Fruit fly (Drosophila melanogaster) whole organism, embryonic: ENCODE results near the gene CG18301.
A peak's percentile ranks its signal among the peaks of the same experiment; 100 is the strongest.

Experiments
- CG10979 ChIP-seq: fragments of 200-800 bp; sonication (Bioruptor generic); optimal IDR thresholded peaks from 2 replicates; lab custom pipeline; 2018; ENCODE audit warnings: missing biosample characterization, mild to moderate bottlenecking, missing genetic modification characterization, moderate library complexity
- CG13424 ChIP-seq: fragments of 200-800 bp; sonication (Bioruptor generic); optimal IDR thresholded peaks from 2 replicates; lab custom pipeline; 2019; ENCODE audit warnings: missing biosample characterization, mild to moderate bottlenecking, missing genetic modification characterization, moderate library complexity
- CG13624 ChIP-seq: fragments of 200-800 bp; sonication (Bioruptor generic); optimal IDR thresholded peaks from 2 replicates; lab custom pipeline; 2016; ENCODE audit warnings: missing biosample characterization, missing genetic modification characterization
- CG16813 ChIP-seq: fragments of 200-800 bp; sonication (Bioruptor generic); IDR thresholded peaks from 3 replicates; pipeline ENCODE4 v1.3.6; 2022; ENCODE audit warnings: missing biosample characterization, missing genetic modification characterization; ENCODE audit not compliant: partially characterized antibody
- CG17385 ChIP-seq: fragments of 200-800 bp; sonication (Bioruptor generic); optimal IDR thresholded peaks from 3 replicates; lab custom pipeline; 2018; ENCODE audit warnings: missing biosample characterization, mild to moderate bottlenecking, missing genetic modification characterization
- CG17612 ChIP-seq: fragments of 200-800 bp; sonication (Bioruptor generic); IDR thresholded peaks from 2 replicates; pipeline ENCODE4 v1.3.6; 2022; ENCODE audit warnings: missing biosample characterization, missing genetic modification characterization
- CG2120 ChIP-seq: fragments of 200-800 bp; sonication (Bioruptor generic); optimal IDR thresholded peaks from 3 replicates; lab custom pipeline; 2016; ENCODE audit warnings: missing biosample characterization, missing genetic modification characterization
- CG31365 ChIP-seq: fragments of 200-800 bp; sonication (Bioruptor generic); optimal IDR thresholded peaks from 2 replicates; lab custom pipeline; 2018; ENCODE audit warnings: missing biosample characterization, mild to moderate bottlenecking, missing genetic modification characterization
- CG33213 ChIP-seq: fragments of 200-800 bp; sonication (Bioruptor generic); optimal IDR thresholded peaks from 3 replicates; lab custom pipeline; 2016; ENCODE audit warnings: missing biosample characterization, missing genetic modification characterization
- CG4617 ChIP-seq: fragments of 200-800 bp; sonication (Bioruptor generic); optimal IDR thresholded peaks from 3 replicates; lab custom pipeline; 2016; ENCODE audit warnings: missing biosample characterization, missing genetic modification characterization, borderline replicate concordance
- CG6272 ChIP-seq: fragments of 200-800 bp; sonication (Bioruptor generic); IDR thresholded peaks from 2 replicates; pipeline ENCODE4 v1.3.6; 2022; ENCODE audit warnings: missing biosample characterization, missing genetic modification characterization
- CG7556 ChIP-seq: fragments of 200-800 bp; sonication (Bioruptor generic); optimal IDR thresholded peaks from 2 replicates; lab custom pipeline; 2017; ENCODE audit warnings: missing biosample characterization, mild to moderate bottlenecking, missing genetic modification characterization
- CG8290 ChIP-seq, 3 experiments: fragments of 200-800 bp; sonication (Bioruptor generic); optimal IDR thresholded peaks; 2 replicates each; lab custom pipeline; 2016 to 2019; ENCODE audit warnings: missing biosample characterization in 3 of 3, missing genetic modification characterization in 3 of 3, mild to moderate bottlenecking in 2 of 3, moderate library complexity in 1 of 3
- CG8359 ChIP-seq: fragments of 200-800 bp; sonication (Bioruptor generic); optimal IDR thresholded peaks from 2 replicates; lab custom pipeline; 2017; ENCODE audit warnings: missing biosample characterization, mild to moderate bottlenecking, missing genetic modification characterization, borderline replicate concordance
- CG9932 ChIP-seq: fragments of 200-800 bp; sonication (Bioruptor generic); IDR thresholded peaks from 2 replicates; pipeline ENCODE4 v1.3.6; 2022; ENCODE audit warnings: missing biosample characterization, missing genetic modification characterization
- Chrac-16 ChIP-seq: fragments of 200-800 bp; sonication (Bioruptor generic); optimal IDR thresholded peaks from 3 replicates; lab custom pipeline; 2016; ENCODE audit warnings: missing biosample characterization, missing genetic modification characterization
- CrebB ChIP-seq: fragments of 200-800 bp; sonication (Bioruptor generic); optimal IDR thresholded peaks from 3 replicates; lab custom pipeline; 2018; ENCODE audit warnings: missing biosample characterization, mild to moderate bottlenecking, missing genetic modification characterization
- Dip2 ChIP-seq: fragments of 200-800 bp; sonication (Bioruptor generic); IDR thresholded peaks from 2 replicates; pipeline ENCODE4 v1.3.6; 2022; ENCODE audit warnings: missing biosample characterization, missing genetic modification characterization
- Doc3 ChIP-seq: fragments of 200-800 bp; sonication (Bioruptor generic); IDR thresholded peaks from 3 replicates; pipeline ENCODE4 v1.3.6; 2022; ENCODE audit warnings: missing biosample characterization, missing genetic modification characterization; ENCODE audit not compliant: partially characterized antibody
- Dp ChIP-seq: fragments of 200-800 bp; sonication (Bioruptor generic); optimal IDR thresholded peaks from 2 replicates; lab custom pipeline; 2018; ENCODE audit warnings: missing biosample characterization, mild to moderate bottlenecking, missing genetic modification characterization, moderate library complexity
- Fer3 ChIP-seq: fragments of 200-800 bp; sonication (Bioruptor generic); optimal IDR thresholded peaks from 2 replicates; lab custom pipeline; 2018; ENCODE audit warnings: missing biosample characterization, mild to moderate bottlenecking, missing genetic modification characterization, moderate library complexity
- HLH3B ChIP-seq: fragments of 200-800 bp; sonication (Bioruptor generic); IDR thresholded peaks from 2 replicates; pipeline ENCODE4 v1.3.6; 2022; ENCODE audit warnings: missing biosample characterization, missing genetic modification characterization
- Jarid2 ChIP-seq: fragments of 200-800 bp; sonication (Bioruptor generic); optimal IDR thresholded peaks from 3 replicates; lab custom pipeline; 2017; ENCODE audit warnings: mild to moderate bottlenecking, missing biosample characterization, missing genetic modification reagents, missing genetic modification characterization
- Lim3 ChIP-seq: fragments of 200-800 bp; sonication (Bioruptor generic); IDR thresholded peaks from 2 replicates; pipeline ENCODE4 v1.3.6; 2022; ENCODE audit warnings: missing biosample characterization, missing genetic modification characterization
- Pdp1 ChIP-seq, 2 experiments: fragments of 200-800 bp; sonication (Bioruptor generic); optimal IDR thresholded peaks; 3 replicates each; lab custom pipeline; 2016; ENCODE audit warnings: missing biosample characterization in 2 of 2, missing genetic modification characterization in 2 of 2, mild to moderate bottlenecking in 1 of 2, moderate library complexity in 1 of 2
- Poxn ChIP-seq: fragments of 200-800 bp; sonication (Bioruptor generic); IDR thresholded peaks from 2 replicates; pipeline ENCODE4 v1.3.6; 2022; ENCODE audit warnings: missing biosample characterization, missing genetic modification characterization
- Sin3A ChIP-seq: fragments of >200 bp; optimal IDR thresholded peaks from 2 replicates; lab custom pipeline; 2018
- Xbp1 ChIP-seq: fragments of 200-800 bp; sonication (Bioruptor generic); optimal IDR thresholded peaks from 3 replicates; lab custom pipeline; 2016; ENCODE audit warnings: missing biosample characterization, mild to moderate bottlenecking, missing genetic modification characterization
- corto ChIP-seq: fragments of 200-800 bp; sonication (Bioruptor generic); optimal IDR thresholded peaks from 2 replicates; lab custom pipeline; 2016; ENCODE audit warnings: missing biosample characterization, mild to moderate bottlenecking, missing genetic modification characterization, moderate library complexity
- crp ChIP-seq, 2 experiments: fragments of 200-800 bp; sonication (Bioruptor generic); optimal IDR thresholded peaks; 2 replicates in 1 of 2; 3 replicates in 1 of 2; lab custom pipeline; 2017; ENCODE audit warnings: missing biosample characterization in 2 of 2, missing genetic modification characterization in 2 of 2, mild to moderate bottlenecking in 1 of 2, moderate library complexity in 1 of 2
- disco-r ChIP-seq: fragments of 200-800 bp; sonication (Bioruptor generic); optimal IDR thresholded peaks from 2 replicates; lab custom pipeline; 2016; ENCODE audit warnings: missing biosample characterization, missing genetic modification characterization
- emc ChIP-seq: fragments of 200-800 bp; sonication (Bioruptor generic); optimal IDR thresholded peaks from 2 replicates; lab custom pipeline; 2016; ENCODE audit warnings: missing biosample characterization, missing genetic modification characterization
- ewg ChIP-seq: fragments of 200-800 bp; sonication (Bioruptor generic); optimal IDR thresholded peaks from 3 replicates; lab custom pipeline; 2017; ENCODE audit warnings: mild to moderate bottlenecking, missing biosample characterization, missing genetic modification reagents, missing genetic modification characterization
- hb ChIP-seq: fragments of 200-800 bp; sonication (Bioruptor generic); IDR thresholded peaks from 3 replicates; pipeline ENCODE4 v1.3.6; 2022; ENCODE audit warnings: missing biosample characterization, missing genetic modification characterization; ENCODE audit not compliant: partially characterized antibody
- klu ChIP-seq: fragments of 200-800 bp; sonication (Bioruptor generic); IDR thresholded peaks from 2 replicates; pipeline ENCODE4 v1.3.6; 2022; ENCODE audit warnings: missing biosample characterization, missing genetic modification characterization
- kni ChIP-seq: fragments of 200-800 bp; sonication (Bioruptor generic); optimal IDR thresholded peaks from 3 replicates; lab custom pipeline; 2017; ENCODE audit warnings: mild to moderate bottlenecking, missing biosample characterization, missing genetic modification reagents, missing genetic modification characterization
- knrl ChIP-seq: fragments of 200-800 bp; sonication (Bioruptor generic); IDR thresholded peaks from 3 replicates; pipeline ENCODE4 v1.3.6; 2022; ENCODE audit warnings: missing biosample characterization, missing genetic modification characterization; ENCODE audit not compliant: partially characterized antibody
- lilli ChIP-seq: fragments of 200-800 bp; sonication (Bioruptor generic); optimal IDR thresholded peaks from 3 replicates; lab custom pipeline; 2016; ENCODE audit warnings: missing biosample characterization, missing genetic modification characterization
- lola ChIP-seq, 3 experiments: fragments of >200 bp in 2 of 3; fragments of 200-800 bp in 1 of 3; sonication (Bioruptor generic) in 1 of 3; optimal IDR thresholded peaks; 2 replicates each; lab custom pipeline; 2017 to 2019; ENCODE audit warnings: missing biosample characterization in 3 of 3, missing genetic modification characterization in 3 of 3, mild to moderate bottlenecking in 1 of 3, moderate library complexity in 1 of 3
- luna ChIP-seq: fragments of 200-800 bp; sonication (Bioruptor generic); optimal IDR thresholded peaks from 2 replicates; lab custom pipeline; 2016; ENCODE audit warnings: missing biosample characterization, missing genetic modification characterization
- mam ChIP-seq: fragments of 200-800 bp; sonication (Bioruptor generic); optimal IDR thresholded peaks from 3 replicates; lab custom pipeline; 2016; ENCODE audit warnings: missing biosample characterization, missing genetic modification characterization
- nerfin-2 ChIP-seq: fragments of 200-800 bp; sonication (Bioruptor generic); IDR thresholded peaks from 2 replicates; pipeline ENCODE4 v1.3.6; 2022; ENCODE audit warnings: missing biosample characterization, missing genetic modification characterization; ENCODE audit not compliant: partially characterized antibody
- so ChIP-seq: fragments of 200-800 bp; sonication (Bioruptor generic); IDR thresholded peaks from 3 replicates; pipeline ENCODE4 v1.3.6; 2022; ENCODE audit warnings: missing biosample characterization, missing genetic modification characterization
- stwl ChIP-seq: fragments of 200-800 bp; sonication (Bioruptor generic); optimal IDR thresholded peaks from 3 replicates; lab custom pipeline; 2018; ENCODE audit warnings: missing biosample characterization, mild to moderate bottlenecking, missing genetic modification characterization, moderate library complexity
- toy ChIP-seq: fragments of 200-800 bp; sonication (Bioruptor generic); IDR thresholded peaks from 2 replicates; pipeline ENCODE4 v1.3.6; 2022; ENCODE audit warnings: missing biosample characterization, missing genetic modification characterization
- trem ChIP-seq: fragments of 200-800 bp; optimal IDR thresholded peaks from 3 replicates; lab custom pipeline; 2019; ENCODE audit warnings: missing biosample characterization, mild to moderate bottlenecking, missing genetic modification characterization, moderate library complexity
- unc-4 ChIP-seq: fragments of 200-800 bp; sonication (Bioruptor generic); IDR thresholded peaks from 2 replicates; pipeline ENCODE4 v1.3.6; 2022; ENCODE audit warnings: missing biosample characterization, missing genetic modification characterization; ENCODE audit not compliant: partially characterized antibody
- usp ChIP-seq: fragments of >200 bp; optimal IDR thresholded peaks from 2 replicates; lab custom pipeline; 2017; ENCODE audit warnings: missing biosample characterization, missing genetic modification characterization
- vnd ChIP-seq: fragments of 200-800 bp; sonication (Bioruptor generic); IDR thresholded peaks from 3 replicates; pipeline ENCODE4 v1.3.6; 2022; ENCODE audit warnings: missing biosample characterization, missing genetic modification characterization; ENCODE audit not compliant: partially characterized antibody
- vvl ChIP-seq: fragments of 200-800 bp; sonication (Bioruptor generic); IDR thresholded peaks from 2 replicates; pipeline ENCODE4 v1.3.6; 2022; ENCODE audit warnings: missing biosample characterization, missing genetic modification characterization

Gene CG18301

DNA sequence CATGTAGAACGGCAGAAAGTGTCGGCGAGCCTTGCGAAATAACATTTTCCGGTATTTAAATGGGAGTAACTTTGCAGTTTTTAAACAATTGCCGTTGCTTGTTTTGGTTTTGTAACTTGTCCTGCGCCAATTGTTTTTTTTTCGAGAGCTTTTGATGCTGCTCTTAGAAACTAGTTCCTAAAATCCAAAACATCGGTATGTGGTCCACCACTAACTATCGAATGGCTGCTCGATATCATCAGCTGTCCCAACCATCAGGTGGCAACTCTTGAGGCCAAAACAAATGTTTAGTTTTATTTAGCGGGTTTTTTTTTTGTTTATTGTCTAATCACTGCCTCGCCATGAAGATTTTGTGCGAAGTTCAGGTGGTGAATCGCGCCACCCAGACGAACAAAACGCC lies 14.5 kb upstream of the CG18301 start, which contains the start of the genes Fatp1 and Lrr47 (continued):
- no peak for TF ChIP-seq usp (GFP tag; lab: Kevin White, UChicago)
- peak; percentile 76 for TF ChIP-seq Doc3
- TF ChIP-seq CG13424 (tag; lab: Kevin White, UChicago) = no peak
- TF ChIP-seq CG17612 (GFP tag; lab: Robert Waterston, UW) = no peak
- no peak for TF ChIP-seq CG8290 (GFP tag; optimal IDR thresholded peaks at IDR 0.05; lab: Kevin White, UChicago)
- TF ChIP-seq CG8290 (tag; optimal IDR thresholded peaks at IDR 0.05; lab: Kevin White, UChicago) = peak in 1 of 2 experiments; percentile 36
- no peak for TF ChIP-seq corto (GFP tag; lab: Kevin White, UChicago)
- no peak for TF ChIP-seq CG7556 (GFP tag; lab: Kevin White, UChicago)
- TF ChIP-seq ewg = peak; percentile 54
- TF ChIP-seq vvl (GFP tag; lab: Robert Waterston, UW) = no peak
- TF ChIP-seq Poxn (GFP tag; lab: Robert Waterston, UW) = no peak
- peak; percentile 36 for TF ChIP-seq Dp (GFP tag; lab: Kevin White, UChicago)
- no peak for TF ChIP-seq Dip2 (GFP tag; lab: Robert Waterston, UW)
- TF ChIP-seq CG16813 = peak; percentile 82
- no peak for TF ChIP-seq mam
- TF ChIP-seq CG13624 (GFP tag; lab: Kevin White, UChicago) = no peak
- TF ChIP-seq CG2120 (GFP tag; lab: Kevin White, UChicago) = no peak
- TF ChIP-seq lilli (GFP tag; lab: Kevin White, UChicago) = no peak
- TF ChIP-seq Fer3 (tag; lab: Kevin White, UChicago) = no peak
- TF ChIP-seq Chrac-16 (GFP tag; lab: Kevin White, UChicago) = no peak
- peak; percentile 44 for TF ChIP-seq CG33213 (GFP tag; lab: Kevin White, UChicago)
- TF ChIP-seq CG4617 (GFP tag; lab: Kevin White, UChicago) = peak; percentile 35
- no peak for TF ChIP-seq kni (GFP tag; lab: Kevin White, UChicago)
- no peak for TF ChIP-seq emc (GFP tag; lab: Kevin White, UChicago)
- no peak for TF ChIP-seq Xbp1 (GFP tag; lab: Kevin White, UChicago)
- TF ChIP-seq trem (tag; lab: Kevin White, UChicago) = no peak
- TF ChIP-seq CG17385 (GFP tag; lab: Kevin White, UChicago) = no peak
- peak; percentile 78 for TF ChIP-seq vnd (GFP tag; lab: Robert Waterston, UW)
- no peak for TF ChIP-seq HLH3B (GFP tag; lab: Robert Waterston, UW)
- no peak for TF ChIP-seq lola (GFP tag; optimal IDR thresholded peaks at IDR 0.05; lab: Kevin White, UChicago)
- peak; percentile 41 for TF ChIP-seq stwl (tag; lab: Kevin White, UChicago)
- no peak for TF ChIP-seq so
- no peak for TF ChIP-seq CG31365 (tag; lab: Kevin White, UChicago)
- no peak for TF ChIP-seq luna
- TF ChIP-seq klu (GFP tag; lab: Robert Waterston, UW) = no peak
- no peak for TF ChIP-seq CrebB (tag; lab: Kevin White, UChicago)
- TF ChIP-seq Sin3A (lab: Kevin White, UChicago) = peak; percentile 78
- TF ChIP-seq Lim3 (GFP tag; lab: Robert Waterston, UW) = no peak
- peak; percentile 83 for TF ChIP-seq hb
- TF ChIP-seq disco-r (GFP tag; lab: Kevin White, UChicago) = no peak
- TF ChIP-seq Jarid2 (GFP tag; lab: Kevin White, UChicago) = no peak
- TF ChIP-seq CG10979 = no peak
- no peak for TF ChIP-seq CG8359 (GFP tag; lab: Kevin White, UChicago)
- peak; percentile 90 for TF ChIP-seq unc-4
- TF ChIP-seq nerfin-2 (GFP tag; lab: Robert Waterston, UW) = peak; percentile 64
- no peak for TF ChIP-seq toy (GFP tag; lab: Robert Waterston, UW)
- TF ChIP-seq CG9932 (GFP tag; lab: Robert Waterston, UW) = peak; percentile 58; the same call in 1 of the 2 replicates
- peak in 1 of 2 experiments; percentile 54 for TF ChIP-seq Pdp1 (GFP tag; optimal IDR thresholded peaks at IDR 0.05; lab: Kevin White, UChicago)
- peak in 1 of 2 experiments; percentile 92 for TF ChIP-seq crp (GFP tag; optimal IDR thresholded peaks at IDR 0.05; lab: Kevin White, UChicago)
- TF ChIP-seq CG6272 (GFP tag; lab: Robert Waterston, UW) = no peak
- TF ChIP-seq knrl = peak; percentile 88
